Worm (Caenorhabditis elegans) whole organism, midembryonic: Measurements from ENCODE around the gene srj-21.

Experiments
- T22C8.4 ChIP-seq: fragments of 200-800 bp; sonication (Bioruptor generic); IDR thresholded peaks from 2 replicates; pipeline ENCODE4 v1.3.6; 2022; ENCODE audit warnings: missing genetic modification characterization, missing compliant biosample characterization
- cog-1 ChIP-seq: sonication (generic microtip); optimal IDR thresholded peaks from 2 replicates; lab custom pipeline; 2016; ENCODE audit warnings: missing genetic modification characterization, missing compliant biosample characterization
- flt-1 ChIP-seq: fragments of 200-800 bp; sonication (Bioruptor generic); IDR thresholded peaks from 2 replicates; pipeline ENCODE4 v1.3.6; 2022; ENCODE audit warnings: missing genetic modification characterization, missing compliant biosample characterization
- klf-2 ChIP-seq: fragments of 200-800 bp; sonication (Bioruptor generic); conservative IDR thresholded peaks from 2 replicates; pipeline ENCODE4 v1.3.6; 2022; ENCODE audit warnings: missing genetic modification reagents, missing genetic modification characterization, missing compliant biosample characterization
- med-1 ChIP-seq: sonication (generic microtip); optimal IDR thresholded peaks from 2 replicates; lab custom pipeline; 2017; ENCODE audit warnings: missing genetic modification characterization, mild to moderate bottlenecking, missing compliant biosample characterization, antibody characterized with exemption, missing genetic modification reagents; ENCODE audit not compliant: insufficient read depth
- ref-1 ChIP-seq: fragments of 200-800 bp; sonication (Bioruptor generic); conservative IDR thresholded peaks from 2 replicates; pipeline ENCODE4 v1.3.6; 2022; ENCODE audit warnings: missing genetic modification reagents, missing genetic modification characterization, missing compliant biosample characterization
- tab-1 ChIP-seq: fragments of 200-800 bp; sonication (Bioruptor generic); IDR thresholded peaks from 2 replicates; pipeline ENCODE4 v1.3.6; 2022; ENCODE audit warnings: missing genetic modification characterization, missing compliant biosample characterization
- ztf-23 ChIP-seq: fragments of 200-800 bp; sonication (Bioruptor generic); IDR thresholded peaks from 2 replicates; pipeline ENCODE4 v1.3.6; 2022; ENCODE audit warnings: missing genetic modification reagents, missing genetic modification characterization, missing compliant biosample characterization
- ztf-29 ChIP-seq: fragments of 200-800 bp; sonication (Bioruptor generic); IDR thresholded peaks from 2 replicates; pipeline ENCODE4 v1.3.6; 2022; ENCODE audit warnings: missing genetic modification reagents, missing genetic modification characterization, missing compliant biosample characterization

DNA sequence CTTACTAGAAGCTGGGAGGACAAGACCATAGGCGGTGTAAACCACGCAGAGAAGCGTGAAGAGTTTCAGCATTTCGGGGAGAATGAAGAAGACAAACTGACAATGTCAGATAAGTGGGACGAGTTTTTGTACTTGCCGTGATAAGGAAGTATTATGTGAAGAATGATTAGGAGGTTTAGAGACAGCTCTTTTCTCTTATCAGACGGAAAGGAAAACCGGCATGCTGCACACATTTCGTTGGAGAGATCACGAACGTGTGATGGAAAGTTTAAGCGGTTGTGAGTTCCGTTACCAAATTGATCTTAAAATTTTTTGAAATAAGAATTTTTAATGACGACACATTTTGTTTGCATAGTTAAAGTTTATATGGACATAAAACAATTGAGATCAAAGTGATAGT lies 5.5 kb downstream of the srj-21 start, which contains the start of gene F28H7.3:
- TF ChIP-seq klf-2 (GFP tag; lab: Robert Waterston, UW) (no peak), ref-1 (GFP tag; lab: Robert Waterston, UW) (no peak), cog-1 (tag; lab: Kevin White, UChicago) (no peak), ztf-23 (no peak), flt-1 (no peak), T22C8.4 (GFP tag; lab: Robert Waterston, UW) (no peak), ztf-29 (no peak), tab-1 (GFP tag; lab: Robert Waterston, UW) (no peak), med-1 (no peak)
